Fruit fly (Drosophila melanogaster) whole organism, embryonic: ENCODE measurements around the gene Muc91C.

ENCODE experiments used
- Adf1 ChIP-seq: fragments of 200-800 bp; sonication (Bioruptor generic); IDR thresholded peaks from 2 replicates; pipeline ENCODE4 v1.3.6; 2022; ENCODE audit warnings: missing biosample characterization, missing genetic modification characterization
- CG1024 ChIP-seq: fragments of 200-800 bp; sonication (Bioruptor generic); IDR thresholded peaks from 2 replicates; pipeline ENCODE4 v1.3.6; 2022; ENCODE audit warnings: missing biosample characterization, missing genetic modification characterization
- CG11247 ChIP-seq: fragments of 200-800 bp; sonication (Bioruptor generic); IDR thresholded peaks from 2 replicates; pipeline ENCODE4 v1.3.6; 2022; ENCODE audit warnings: missing biosample characterization, missing genetic modification characterization
- CG12299 ChIP-seq: fragments of 200-800 bp; sonication (Bioruptor generic); optimal IDR thresholded peaks from 2 replicates; lab custom pipeline; 2018; ENCODE audit warnings: missing biosample characterization, mild to moderate bottlenecking, missing genetic modification characterization
- CG1233 ChIP-seq: fragments of 200-800 bp; sonication (Bioruptor generic); optimal IDR thresholded peaks from 4 replicates; lab custom pipeline; 2018; ENCODE audit warnings: missing biosample characterization, mild to moderate bottlenecking, missing genetic modification characterization
- CG12769 ChIP-seq: fragments of 200-800 bp; sonication (Bioruptor generic); optimal IDR thresholded peaks from 2 replicates; lab custom pipeline; 2019; ENCODE audit warnings: missing biosample characterization, mild to moderate bottlenecking, missing genetic modification characterization, moderate library complexity
- CG12942 ChIP-seq: fragments of 200-800 bp; sonication (Bioruptor generic); optimal IDR thresholded peaks from 3 replicates; lab custom pipeline; 2016; ENCODE audit warnings: missing biosample characterization, missing genetic modification characterization
- CG14710 ChIP-seq: fragments of 200-800 bp; sonication (Bioruptor generic); optimal IDR thresholded peaks from 3 replicates; lab custom pipeline; 2019; ENCODE audit warnings: missing biosample characterization, mild to moderate bottlenecking, missing genetic modification characterization, moderate library complexity
- CG1529 ChIP-seq: fragments of 200-800 bp; sonication (Bioruptor generic); optimal IDR thresholded peaks from 3 replicates; lab custom pipeline; 2018; ENCODE audit warnings: missing biosample characterization, missing genetic modification characterization
- CG17568 ChIP-seq: fragments of 200-800 bp; sonication (Bioruptor generic); optimal IDR thresholded peaks from 2 replicates; lab custom pipeline; 2018; ENCODE audit warnings: missing biosample characterization, mild to moderate bottlenecking, missing genetic modification characterization, moderate library complexity
- CG18262 ChIP-seq: fragments of 200-800 bp; optimal IDR thresholded peaks from 3 replicates; lab custom pipeline; 2019; ENCODE audit warnings: missing biosample characterization, mild to moderate bottlenecking, missing genetic modification characterization, moderate library complexity
- CG18476 ChIP-seq: fragments of 200-800 bp; sonication (Bioruptor generic); optimal IDR thresholded peaks from 2 replicates; lab custom pipeline; 2016; ENCODE audit warnings: missing biosample characterization, mild to moderate bottlenecking, missing genetic modification characterization
- CG2199 ChIP-seq: fragments of 200-800 bp; sonication (Bioruptor generic); IDR thresholded peaks from 3 replicates; pipeline ENCODE4 v1.3.6; 2022; ENCODE audit warnings: missing biosample characterization, missing genetic modification characterization
- CG31388 ChIP-seq: fragments of 200-800 bp; sonication (Bioruptor generic); optimal IDR thresholded peaks from 2 replicates; lab custom pipeline; 2016; ENCODE audit warnings: missing biosample characterization, missing genetic modification characterization
- CG4404 ChIP-seq: fragments of 200-800 bp; sonication (Bioruptor generic); IDR thresholded peaks from 2 replicates; pipeline ENCODE4 v1.3.6; 2022; ENCODE audit warnings: missing biosample characterization, missing genetic modification characterization
- CG4707 ChIP-seq: fragments of 200-800 bp; sonication (Bioruptor generic); optimal IDR thresholded peaks from 2 replicates; lab custom pipeline; 2018; ENCODE audit warnings: missing biosample characterization, mild to moderate bottlenecking, missing genetic modification characterization, moderate library complexity
- CG6654 ChIP-seq: fragments of 200-800 bp; sonication (Bioruptor generic); optimal IDR thresholded peaks from 2 replicates; lab custom pipeline; 2017; ENCODE audit warnings: missing biosample characterization, mild to moderate bottlenecking, missing genetic modification characterization
- CG7928 ChIP-seq: fragments of 200-800 bp; sonication (Bioruptor generic); optimal IDR thresholded peaks from 2 replicates; lab custom pipeline; 2017; ENCODE audit warnings: missing biosample characterization, mild to moderate bottlenecking, missing genetic modification characterization
- CG7963 ChIP-seq: fragments of 200-800 bp; sonication (Bioruptor generic); IDR thresholded peaks from 3 replicates; pipeline ENCODE4 v1.3.6; 2022; ENCODE audit warnings: missing biosample characterization, missing genetic modification characterization; ENCODE audit not compliant: partially characterized antibody
- CG9609 ChIP-seq: fragments of 200-800 bp; sonication (Bioruptor generic); optimal IDR thresholded peaks from 3 replicates; lab custom pipeline; 2016; ENCODE audit warnings: missing biosample characterization, missing genetic modification characterization
- D19A ChIP-seq: fragments of 200-800 bp; optimal IDR thresholded peaks from 3 replicates; lab custom pipeline; 2019; ENCODE audit warnings: missing biosample characterization, mild to moderate bottlenecking, missing genetic modification characterization, moderate library complexity
- Fer1 ChIP-seq: fragments of 200-800 bp; sonication (Bioruptor generic); optimal IDR thresholded peaks from 2 replicates; lab custom pipeline; 2017; ENCODE audit warnings: missing biosample characterization, mild to moderate bottlenecking, missing genetic modification characterization
- H15 ChIP-seq: fragments of 200-800 bp; sonication (Bioruptor generic); IDR thresholded peaks from 3 replicates; pipeline ENCODE4 v1.3.6; 2022; ENCODE audit warnings: missing biosample characterization, missing genetic modification characterization
- H2.0 ChIP-seq: fragments of 200-800 bp; sonication (Bioruptor generic); IDR thresholded peaks from 2 replicates; pipeline ENCODE4 v1.3.6; 2022; ENCODE audit warnings: missing biosample characterization, missing genetic modification characterization
- HLH54F ChIP-seq: fragments of 200-800 bp; sonication (Bioruptor generic); optimal IDR thresholded peaks from 3 replicates; lab custom pipeline; 2016; ENCODE audit warnings: missing biosample characterization, missing genetic modification characterization
- Hmx ChIP-seq: fragments of 200-800 bp; sonication (Bioruptor generic); optimal IDR thresholded peaks from 2 replicates; lab custom pipeline; 2016; ENCODE audit warnings: missing biosample characterization, missing genetic modification characterization
- Meics ChIP-seq: fragments of 200-800 bp; sonication (Bioruptor generic); optimal IDR thresholded peaks from 2 replicates; lab custom pipeline; 2017; ENCODE audit warnings: missing biosample characterization, mild to moderate bottlenecking, missing genetic modification characterization
- Mes4 ChIP-seq: fragments of 200-800 bp; sonication (Bioruptor generic); optimal IDR thresholded peaks from 2 replicates; lab custom pipeline; 2016; ENCODE audit warnings: missing biosample characterization, missing genetic modification characterization
- Neu2 ChIP-seq: fragments of 200-800 bp; sonication (Bioruptor generic); optimal IDR thresholded peaks from 3 replicates; lab custom pipeline; 2016; ENCODE audit warnings: missing biosample characterization, missing genetic modification characterization, borderline replicate concordance
- PHDP ChIP-seq: fragments of 200-800 bp; sonication (Bioruptor generic); optimal IDR thresholded peaks from 3 replicates; lab custom pipeline; 2018; ENCODE audit warnings: missing biosample characterization, mild to moderate bottlenecking, missing genetic modification characterization, moderate library complexity
- Rx ChIP-seq: fragments of 200-800 bp; sonication (Bioruptor generic); IDR thresholded peaks from 2 replicates; pipeline ENCODE4 v1.3.6; 2022; ENCODE audit warnings: missing biosample characterization, missing genetic modification characterization
- Sox102F ChIP-seq: fragments of 200-800 bp; sonication (Bioruptor generic); optimal IDR thresholded peaks from 2 replicates; lab custom pipeline; 2018; ENCODE audit warnings: missing biosample characterization, mild to moderate bottlenecking, missing genetic modification characterization, moderate library complexity
- Sry-β ChIP-seq: fragments of 200-800 bp; sonication (Bioruptor generic); optimal IDR thresholded peaks from 2 replicates; lab custom pipeline; 2018; ENCODE audit warnings: missing biosample characterization, mild to moderate bottlenecking, missing genetic modification characterization, moderate library complexity
- Sry-δ ChIP-seq: fragments of 200-800 bp; sonication (Bioruptor generic); optimal IDR thresholded peaks from 2 replicates; lab custom pipeline; 2016; ENCODE audit warnings: missing biosample characterization, missing genetic modification characterization
- ab ChIP-seq: fragments of 200-800 bp; sonication (Bioruptor generic); optimal IDR thresholded peaks from 2 replicates; lab custom pipeline; 2016; ENCODE audit warnings: missing biosample characterization, missing genetic modification characterization
- bowl ChIP-seq: fragments of 200-800 bp; sonication (Bioruptor generic); IDR thresholded peaks from 2 replicates; pipeline ENCODE4 v1.3.6; 2022; ENCODE audit warnings: missing biosample characterization, missing genetic modification characterization
- chn ChIP-seq: fragments of 200-800 bp; sonication (Bioruptor generic); optimal IDR thresholded peaks from 2 replicates; lab custom pipeline; 2016; ENCODE audit warnings: missing biosample characterization, missing genetic modification characterization
- da ChIP-seq: fragments of 200-800 bp; sonication (Bioruptor generic); optimal IDR thresholded peaks from 2 replicates; lab custom pipeline; 2016; ENCODE audit warnings: missing biosample characterization, missing genetic modification characterization
- dati ChIP-seq: fragments of 200-800 bp; sonication (Bioruptor generic); IDR thresholded peaks from 2 replicates; pipeline ENCODE4 v1.3.6; 2022; ENCODE audit warnings: missing biosample characterization, missing genetic modification characterization
- dimm ChIP-seq: fragments of 200-800 bp; sonication (Bioruptor generic); IDR thresholded peaks from 2 replicates; pipeline ENCODE4 v1.3.6; 2022; ENCODE audit warnings: missing biosample characterization, missing genetic modification characterization
- fd102C ChIP-seq: fragments of 200-800 bp; sonication (Bioruptor generic); optimal IDR thresholded peaks from 2 replicates; lab custom pipeline; 2018; ENCODE audit warnings: missing biosample characterization, mild to moderate bottlenecking, missing genetic modification characterization, moderate library complexity
- gcm ChIP-seq: fragments of 200-800 bp; sonication (Bioruptor generic); optimal IDR thresholded peaks from 2 replicates; lab custom pipeline; 2019; ENCODE audit warnings: missing biosample characterization, mild to moderate bottlenecking, missing genetic modification characterization, moderate library complexity
- inv ChIP-seq: fragments of 200-800 bp; sonication (Bioruptor generic); IDR thresholded peaks from 2 replicates; pipeline ENCODE4 v1.3.6; 2022; ENCODE audit warnings: missing biosample characterization, missing genetic modification characterization; ENCODE audit not compliant: partially characterized antibody
- kni ChIP-seq: fragments of 200-800 bp; sonication (Bioruptor generic); optimal IDR thresholded peaks from 3 replicates; lab custom pipeline; 2017; ENCODE audit warnings: mild to moderate bottlenecking, missing biosample characterization, missing genetic modification reagents, missing genetic modification characterization
- mirr ChIP-seq: fragments of 200-800 bp; sonication (Bioruptor generic); optimal IDR thresholded peaks from 3 replicates; lab custom pipeline; 2018; ENCODE audit warnings: missing biosample characterization, mild to moderate bottlenecking, missing genetic modification characterization
- nom ChIP-seq: fragments of 200-800 bp; sonication (Bioruptor generic); optimal IDR thresholded peaks from 2 replicates; lab custom pipeline; 2017; ENCODE audit warnings: missing biosample characterization, missing genetic modification characterization, mild to moderate bottlenecking, moderate library complexity, missing genetic modification reagents
- p53 ChIP-seq: fragments of 200-800 bp; sonication (Bioruptor generic); optimal IDR thresholded peaks from 2 replicates; lab custom pipeline; 2016; ENCODE audit warnings: missing biosample characterization, missing genetic modification characterization
- row ChIP-seq: fragments of 200-800 bp; sonication (Bioruptor generic); IDR thresholded peaks from 3 replicates; pipeline ENCODE4 v1.3.6; 2022; ENCODE audit warnings: missing biosample characterization, missing genetic modification characterization
- seq ChIP-seq: fragments of 200-800 bp; sonication (Bioruptor generic); IDR thresholded peaks from 2 replicates; pipeline ENCODE4 v1.3.6; 2022; ENCODE audit warnings: missing biosample characterization, missing genetic modification characterization
- twi ChIP-seq: fragments of 200-800 bp; optimal IDR thresholded peaks from 2 replicates; lab custom pipeline; 2019; ENCODE audit warnings: missing biosample characterization, mild to moderate bottlenecking, missing genetic modification characterization, moderate library complexity
- wdn ChIP-seq: fragments of 200-800 bp; sonication (Bioruptor generic); IDR thresholded peaks from 2 replicates; pipeline ENCODE4 v1.3.6; 2022; ENCODE audit warnings: missing biosample characterization, missing genetic modification characterization
- zen2 ChIP-seq: fragments of 200-800 bp; sonication (Bioruptor generic); IDR thresholded peaks from 3 replicates; pipeline ENCODE4 v1.3.6; 2022; ENCODE audit warnings: missing biosample characterization, missing genetic modification characterization; ENCODE audit not compliant: partially characterized antibody

Gene Muc91C

dm6 chr3R:18669812-18670211 is 22.7 kb downstream of the Muc91C start (continued):
- TF ChIP-seq Sox102F (GFP tag; lab: Kevin White, UChicago) (no peak), wdn (GFP tag; lab: Robert Waterston, UW) (no peak), mirr (GFP tag; lab: Kevin White, UChicago) (no peak), CG4707 (GFP tag; lab: Kevin White, UChicago) (no peak), CG12942 (GFP tag; lab: Kevin White, UChicago) (no peak), fd102C (GFP tag; lab: Kevin White, UChicago) (no peak), Sry-β (GFP tag; lab: Kevin White, UChicago) (no peak), CG4404 (GFP tag; lab: Robert Waterston, UW) (no peak), CG18476 (no peak), Fer1 (GFP tag; lab: Kevin White, UChicago) (peak; percentile 46), H2.0 (GFP tag; lab: Robert Waterston, UW) (no peak), zen2 (GFP tag; lab: Robert Waterston, UW) (no peak), p53 (no peak), CG12769 (tag; lab: Kevin White, UChicago) (peak; percentile 37), CG7928 (no peak), CG1233 (GFP tag; lab: Kevin White, UChicago) (no peak), Adf1 (GFP tag; lab: Robert Waterston, UW) (no peak), gcm (GFP tag; lab: Kevin White, UChicago) (no peak), chn (GFP tag; lab: Kevin White, UChicago) (peak; percentile 11), dimm (GFP tag; lab: Robert Waterston, UW) (no peak), CG11247 (no peak), bowl (GFP tag; lab: Robert Waterston, UW) (no peak), twi (tag; lab: Kevin White, UChicago) (no peak), kni (GFP tag; lab: Kevin White, UChicago) (no peak), CG14710 (tag; lab: Kevin White, UChicago) (peak; percentile 7), D19A (tag; lab: Kevin White, UChicago) (no peak), Sry-δ (no peak), CG7963 (no peak), CG31388 (GFP tag; lab: Kevin White, UChicago) (no peak), H15 (GFP tag; lab: Robert Waterston, UW) (no peak), Meics (GFP tag; lab: Kevin White, UChicago) (peak; percentile 42), CG17568 (GFP tag; lab: Kevin White, UChicago) (no peak), Neu2 (GFP tag; lab: Kevin White, UChicago) (no peak), CG18262 (tag; lab: Kevin White, UChicago) (no peak), ab (GFP tag; lab: Kevin White, UChicago) (no peak), CG9609 (no peak), nom (GFP tag; lab: Kevin White, UChicago) (no peak), seq (GFP tag; lab: Robert Waterston, UW) (no peak), CG12299 (tag; lab: Kevin White, UChicago) (no peak), Hmx (GFP tag; lab: Kevin White, UChicago) (no peak), Mes4 (GFP tag; lab: Kevin White, UChicago) (no peak), CG2199 (no peak), row (peak; percentile 78), da (GFP tag; lab: Kevin White, UChicago) (no peak), CG6654 (no peak), Rx (GFP tag; lab: Robert Waterston, UW) (no peak), CG1529 (GFP tag; lab: Kevin White, UChicago) (no peak), PHDP (no peak), inv (GFP tag; lab: Robert Waterston, UW) (no peak), CG1024 (no peak), dati (GFP tag; lab: Robert Waterston, UW) (no peak), HLH54F (GFP tag; lab: Kevin White, UChicago) (no peak)
